Fruit fly (Drosophila melanogaster) whole organism, embryonic: ENCODE results near the gene Bcs1.

ENCODE experiments used
- B-H2 ChIP-seq: fragments of 200-800 bp; sonication (Bioruptor generic); optimal IDR thresholded peaks from 2 replicates; lab custom pipeline; 2018; ENCODE audit warnings: missing biosample characterization, mild to moderate bottlenecking, missing genetic modification characterization
- C15 ChIP-seq: fragments of 200-800 bp; sonication (Bioruptor generic); IDR thresholded peaks from 3 replicates; pipeline ENCODE4 v1.3.6; 2022; ENCODE audit warnings: missing biosample characterization, missing genetic modification characterization
- CG11085 ChIP-seq: fragments of 200-800 bp; sonication (Bioruptor generic); IDR thresholded peaks from 2 replicates; pipeline ENCODE4 v1.3.6; 2022; ENCODE audit warnings: missing biosample characterization, missing genetic modification characterization
- CG11093 ChIP-seq: fragments of 200-800 bp; sonication (Bioruptor generic); IDR thresholded peaks from 3 replicates; pipeline ENCODE4 v1.3.6; 2022; ENCODE audit warnings: missing biosample characterization, missing genetic modification characterization
- CG11696 ChIP-seq: fragments of 200-800 bp; sonication (Bioruptor generic); IDR thresholded peaks from 2 replicates; pipeline ENCODE4 v1.3.6; 2022; ENCODE audit warnings: missing biosample characterization, missing genetic modification characterization
- CG1233 ChIP-seq: fragments of 200-800 bp; sonication (Bioruptor generic); optimal IDR thresholded peaks from 4 replicates; lab custom pipeline; 2018; ENCODE audit warnings: missing biosample characterization, mild to moderate bottlenecking, missing genetic modification characterization
- CG12942 ChIP-seq: fragments of 200-800 bp; sonication (Bioruptor generic); optimal IDR thresholded peaks from 3 replicates; lab custom pipeline; 2016; ENCODE audit warnings: missing biosample characterization, missing genetic modification characterization
- CG13424 ChIP-seq: fragments of 200-800 bp; sonication (Bioruptor generic); optimal IDR thresholded peaks from 2 replicates; lab custom pipeline; 2019; ENCODE audit warnings: missing biosample characterization, mild to moderate bottlenecking, missing genetic modification characterization, moderate library complexity
- CG15011 ChIP-seq: fragments of 200-800 bp; sonication (Bioruptor generic); optimal IDR thresholded peaks from 3 replicates; lab custom pipeline; 2018; ENCODE audit warnings: missing biosample characterization, mild to moderate bottlenecking, missing genetic modification characterization
- CG15696 ChIP-seq: fragments of 200-800 bp; sonication (Bioruptor generic); optimal IDR thresholded peaks from 2 replicates; lab custom pipeline; 2019; ENCODE audit warnings: missing biosample characterization, mild to moderate bottlenecking, missing genetic modification characterization, moderate library complexity
- CG1602 ChIP-seq: fragments of 200-800 bp; sonication (Bioruptor generic); optimal IDR thresholded peaks from 3 replicates; lab custom pipeline; 2016; ENCODE audit warnings: missing biosample characterization, missing genetic modification characterization
- CG16779 ChIP-seq: fragments of 200-800 bp; sonication (Bioruptor generic); IDR thresholded peaks from 2 replicates; pipeline ENCODE4 v1.3.6; 2022; ENCODE audit warnings: missing biosample characterization, missing genetic modification characterization
- CG17328 ChIP-seq: fragments of 200-800 bp; sonication (Bioruptor generic); IDR thresholded peaks from 2 replicates; pipeline ENCODE4 v1.3.6; 2022; ENCODE audit warnings: missing biosample characterization, missing genetic modification characterization
- CG18262 ChIP-seq: fragments of 200-800 bp; optimal IDR thresholded peaks from 3 replicates; lab custom pipeline; 2019; ENCODE audit warnings: missing biosample characterization, mild to moderate bottlenecking, missing genetic modification characterization, moderate library complexity
- CG18764 ChIP-seq: fragments of 200-800 bp; sonication (Bioruptor generic); optimal IDR thresholded peaks from 3 replicates; lab custom pipeline; 2016; ENCODE audit warnings: missing biosample characterization, missing genetic modification characterization
- CG2120 ChIP-seq: fragments of 200-800 bp; sonication (Bioruptor generic); optimal IDR thresholded peaks from 3 replicates; lab custom pipeline; 2016; ENCODE audit warnings: missing biosample characterization, missing genetic modification characterization
- CG31388 ChIP-seq: fragments of 200-800 bp; sonication (Bioruptor generic); optimal IDR thresholded peaks from 2 replicates; lab custom pipeline; 2016; ENCODE audit warnings: missing biosample characterization, missing genetic modification characterization
- CG31441 ChIP-seq: fragments of 200-800 bp; sonication (Bioruptor generic); IDR thresholded peaks from 2 replicates; pipeline ENCODE4 v1.3.6; 2022; ENCODE audit warnings: missing biosample characterization, missing genetic modification characterization
- CG32532 ChIP-seq: fragments of 200-800 bp; sonication (Bioruptor generic); IDR thresholded peaks from 2 replicates; pipeline ENCODE4 v1.3.6; 2022; ENCODE audit warnings: missing biosample characterization, missing genetic modification characterization
- CG3726 ChIP-seq: fragments of 200-800 bp; sonication (Bioruptor generic); IDR thresholded peaks from 3 replicates; pipeline ENCODE4, ENCODE4 v1.3.6; 2022; ENCODE audit warnings: missing biosample characterization, missing genetic modification characterization
- CG3995 ChIP-seq: fragments of 200-800 bp; sonication (Bioruptor generic); optimal IDR thresholded peaks from 3 replicates; lab custom pipeline; 2016; ENCODE audit warnings: missing biosample characterization, missing genetic modification characterization
- CG7928 ChIP-seq: fragments of 200-800 bp; sonication (Bioruptor generic); optimal IDR thresholded peaks from 2 replicates; lab custom pipeline; 2017; ENCODE audit warnings: missing biosample characterization, mild to moderate bottlenecking, missing genetic modification characterization
- CG8281 ChIP-seq: fragments of 200-800 bp; sonication (Bioruptor generic); optimal IDR thresholded peaks from 2 replicates; lab custom pipeline; 2018; ENCODE audit warnings: missing biosample characterization, mild to moderate bottlenecking, missing genetic modification characterization, moderate library complexity
- CG8388 ChIP-seq: fragments of 200-800 bp; sonication (Bioruptor generic); optimal IDR thresholded peaks from 2 replicates; lab custom pipeline; 2019; ENCODE audit warnings: missing biosample characterization, mild to moderate bottlenecking, missing genetic modification characterization, moderate library complexity
- CG8765 ChIP-seq: fragments of 200-800 bp; sonication (Bioruptor generic); IDR thresholded peaks from 2 replicates; pipeline ENCODE4 v1.3.6; 2022; ENCODE audit warnings: missing biosample characterization, missing genetic modification characterization
- CG8944 ChIP-seq: fragments of 200-800 bp; sonication (Bioruptor generic); optimal IDR thresholded peaks from 3 replicates; lab custom pipeline; 2016; ENCODE audit warnings: missing biosample characterization, missing genetic modification characterization
- Chrac-16 ChIP-seq: fragments of 200-800 bp; sonication (Bioruptor generic); optimal IDR thresholded peaks from 3 replicates; lab custom pipeline; 2016; ENCODE audit warnings: missing biosample characterization, missing genetic modification characterization
- D19A ChIP-seq: fragments of 200-800 bp; optimal IDR thresholded peaks from 3 replicates; lab custom pipeline; 2019; ENCODE audit warnings: missing biosample characterization, mild to moderate bottlenecking, missing genetic modification characterization, moderate library complexity
- Fer2 ChIP-seq: fragments of 200-800 bp; sonication (Bioruptor generic); optimal IDR thresholded peaks from 2 replicates; lab custom pipeline; 2018; ENCODE audit warnings: missing biosample characterization, mild to moderate bottlenecking, missing genetic modification characterization, moderate library complexity
- Hand ChIP-seq: fragments of 200-800 bp; sonication (Bioruptor generic); optimal IDR thresholded peaks from 2 replicates; lab custom pipeline; 2017; ENCODE audit warnings: mild to moderate bottlenecking, missing biosample characterization, missing genetic modification reagents, missing genetic modification characterization
- NK7.1 ChIP-seq: fragments of 200-800 bp; sonication (Bioruptor generic); optimal IDR thresholded peaks from 3 replicates; lab custom pipeline; 2016; ENCODE audit warnings: missing biosample characterization, missing genetic modification characterization
- Sry-β ChIP-seq: fragments of 200-800 bp; sonication (Bioruptor generic); optimal IDR thresholded peaks from 2 replicates; lab custom pipeline; 2018; ENCODE audit warnings: missing biosample characterization, mild to moderate bottlenecking, missing genetic modification characterization, moderate library complexity
- bowl ChIP-seq: fragments of 200-800 bp; sonication (Bioruptor generic); IDR thresholded peaks from 2 replicates; pipeline ENCODE4 v1.3.6; 2022; ENCODE audit warnings: missing biosample characterization, missing genetic modification characterization
- br ChIP-seq: fragments of >200 bp; optimal IDR thresholded peaks from 2 replicates; lab custom pipeline; 2017
- cad ChIP-seq: fragments of >200 bp; optimal IDR thresholded peaks from 2 replicates; lab custom pipeline; 2017; ENCODE audit warnings: missing biosample characterization, missing genetic modification characterization
- ci ChIP-seq: fragments of 200-800 bp; sonication (Bioruptor generic); IDR thresholded peaks from 3 replicates; pipeline ENCODE4 v1.3.6; 2022; ENCODE audit warnings: missing biosample characterization, missing genetic modification characterization
- dan ChIP-seq: fragments of 200-800 bp; sonication (Bioruptor generic); IDR thresholded peaks from 2 replicates; pipeline ENCODE4 v1.3.6; 2022; ENCODE audit warnings: missing biosample characterization, missing genetic modification characterization
- eyg ChIP-seq: fragments of 200-800 bp; sonication (Bioruptor generic); optimal IDR thresholded peaks from 3 replicates; lab custom pipeline; 2016; ENCODE audit warnings: missing biosample characterization, missing genetic modification characterization
- ind ChIP-seq: fragments of 200-800 bp; sonication (Bioruptor generic); optimal IDR thresholded peaks from 3 replicates; lab custom pipeline; 2016; ENCODE audit warnings: missing biosample characterization, missing genetic modification characterization
- kay ChIP-seq: fragments of 200-800 bp; sonication (Bioruptor generic); optimal IDR thresholded peaks from 2 replicates; lab custom pipeline; 2016; ENCODE audit warnings: missing biosample characterization, missing genetic modification characterization
- mld ChIP-seq: fragments of 200-800 bp; sonication (Bioruptor generic); IDR thresholded peaks from 3 replicates; pipeline ENCODE4 v1.3.6; 2022; ENCODE audit warnings: missing biosample characterization, missing genetic modification characterization; ENCODE audit not compliant: partially characterized antibody
- nom ChIP-seq: fragments of 200-800 bp; sonication (Bioruptor generic); optimal IDR thresholded peaks from 2 replicates; lab custom pipeline; 2017; ENCODE audit warnings: missing biosample characterization, missing genetic modification characterization, mild to moderate bottlenecking, moderate library complexity, missing genetic modification reagents
- oc ChIP-seq: fragments of 200-800 bp; sonication (Bioruptor generic); optimal IDR thresholded peaks from 2 replicates; lab custom pipeline; 2018; ENCODE audit warnings: missing biosample characterization, mild to moderate bottlenecking, missing genetic modification characterization, moderate library complexity
- pita ChIP-seq: fragments of 200-800 bp; sonication (Bioruptor generic); optimal IDR thresholded peaks from 2 replicates; lab custom pipeline; 2017; ENCODE audit warnings: missing biosample characterization, mild to moderate bottlenecking, missing genetic modification characterization
- pzg ChIP-seq: fragments of 200-800 bp; sonication (Bioruptor generic); optimal IDR thresholded peaks from 3 replicates; lab custom pipeline; 2018; ENCODE audit warnings: missing biosample characterization, mild to moderate bottlenecking, missing genetic modification characterization, moderate library complexity
- ranshi ChIP-seq: fragments of 200-800 bp; sonication (Bioruptor generic); IDR thresholded peaks from 2 replicates; pipeline ENCODE4 v1.3.6; 2022; ENCODE audit warnings: missing biosample characterization, missing genetic modification characterization
- ro ChIP-seq: fragments of 200-800 bp; sonication (Bioruptor generic); IDR thresholded peaks from 2 replicates; pipeline ENCODE4 v1.3.6; 2022; ENCODE audit warnings: missing biosample characterization, missing genetic modification characterization
- salm ChIP-seq: fragments of 200-800 bp; sonication (Bioruptor generic); optimal IDR thresholded peaks from 2 replicates; lab custom pipeline; 2018; ENCODE audit warnings: missing biosample characterization, mild to moderate bottlenecking, missing genetic modification characterization
- scrt ChIP-seq: fragments of 200-800 bp; sonication (Bioruptor generic); optimal IDR thresholded peaks from 2 replicates; lab custom pipeline; 2018; ENCODE audit warnings: missing biosample characterization, mild to moderate bottlenecking, missing genetic modification characterization, moderate library complexity
- tgo ChIP-seq: fragments of 200-800 bp; sonication (Bioruptor generic); IDR thresholded peaks from 3 replicates; pipeline ENCODE4 v1.3.6; 2022; ENCODE audit warnings: missing biosample characterization, missing genetic modification characterization
- twi ChIP-seq: fragments of 200-800 bp; optimal IDR thresholded peaks from 2 replicates; lab custom pipeline; 2019; ENCODE audit warnings: missing biosample characterization, mild to moderate bottlenecking, missing genetic modification characterization, moderate library complexity
- zfh2 ChIP-seq: fragments of 200-800 bp; sonication (Bioruptor generic); optimal IDR thresholded peaks from 2 replicates; lab custom pipeline; 2016; ENCODE audit warnings: missing biosample characterization, missing genetic modification characterization

Gene Bcs1

dm6 chr2L:10200847-10201246 is 21.6 kb upstream of the Bcs1 start, which contains the start of the genes Ripalpha and RpL7 (continued):
- TF ChIP-seq bowl = peak; percentile 90
- peak; percentile 98 for TF ChIP-seq zfh2 (GFP tag; lab: Kevin White, UChicago)
- peak; percentile 97 for TF ChIP-seq eyg (GFP tag; lab: Kevin White, UChicago)
- TF ChIP-seq CG31441 (GFP tag; lab: Robert Waterston, UW) = peak; percentile 96
- TF ChIP-seq br (lab: Kevin White, UChicago) = no peak
- TF ChIP-seq twi (tag; lab: Kevin White, UChicago) = peak; percentile 80
- peak; percentile 95 for TF ChIP-seq C15
- peak; percentile 81 for TF ChIP-seq CG31388 (GFP tag; lab: Kevin White, UChicago)
- TF ChIP-seq D19A (tag; lab: Kevin White, UChicago) = peak; percentile 51
- peak; percentile 72 for TF ChIP-seq CG11093 (GFP tag; lab: Robert Waterston, UW)
- TF ChIP-seq NK7.1 = peak; percentile 95
- TF ChIP-seq salm (tag; lab: Kevin White, UChicago) = peak; percentile 92
- no peak for TF ChIP-seq dan (GFP tag; lab: Robert Waterston, UW)
- TF ChIP-seq Chrac-16 (GFP tag; lab: Kevin White, UChicago) = peak; percentile 94
- peak; percentile 97 for TF ChIP-seq CG12942 (GFP tag; lab: Kevin White, UChicago)
- TF ChIP-seq CG8281 (tag; lab: Kevin White, UChicago) = peak; percentile 82
- TF ChIP-seq CG32532 (GFP tag; lab: Robert Waterston, UW) = peak; percentile 98
- TF ChIP-seq CG1602 (GFP tag; lab: Kevin White, UChicago) = peak; percentile 92
- TF ChIP-seq CG11696 (GFP tag; lab: Robert Waterston, UW) = peak; percentile 83
- TF ChIP-seq CG8388 (GFP tag; lab: Kevin White, UChicago) = peak; percentile 92
- TF ChIP-seq CG17328 (GFP tag; lab: Robert Waterston, UW) = peak; percentile 98
- peak; percentile 93 for TF ChIP-seq Hand
- peak; percentile 100 for TF ChIP-seq pzg (GFP tag; lab: Kevin White, UChicago)
- TF ChIP-seq cad (GFP tag; lab: Kevin White, UChicago) = no peak
- TF ChIP-seq mld (GFP tag; lab: Robert Waterston, UW) = peak; percentile 74; the same call in 2 of the 3 replicates
- peak; percentile 96 for TF ChIP-seq nom (GFP tag; lab: Kevin White, UChicago)
- peak; percentile 79 for TF ChIP-seq CG15696 (tag; lab: Kevin White, UChicago)
- TF ChIP-seq CG7928 (GFP tag; lab: Kevin White, UChicago) = peak; percentile 82
- TF ChIP-seq Fer2 (tag; lab: Kevin White, UChicago) = peak; percentile 95
- peak; percentile 87 for TF ChIP-seq CG13424
- TF ChIP-seq CG15011 = peak; percentile 96
- TF ChIP-seq ranshi (GFP tag; lab: Robert Waterston, UW) = peak; percentile 97
- TF ChIP-seq pita (GFP tag; lab: Kevin White, UChicago) = no peak
- peak; percentile 95 for TF ChIP-seq scrt (GFP tag; lab: Kevin White, UChicago)
- peak; percentile 97 for TF ChIP-seq CG16779 (GFP tag; lab: Robert Waterston, UW)
- TF ChIP-seq oc = peak; percentile 94
- peak; percentile 92 for TF ChIP-seq kay (GFP tag; lab: Kevin White, UChicago)
- peak; percentile 92 for TF ChIP-seq CG3726
- TF ChIP-seq tgo (GFP tag; lab: Robert Waterston, UW) = peak; percentile 92
- TF ChIP-seq CG18764 (GFP tag; lab: Kevin White, UChicago) = peak; percentile 98
- peak; percentile 94 for TF ChIP-seq ind (GFP tag; lab: Kevin White, UChicago)
- TF ChIP-seq B-H2 = peak; percentile 99
- TF ChIP-seq ci (GFP tag; lab: Robert Waterston, UW) = peak; percentile 100
- peak; percentile 96 for TF ChIP-seq CG2120
- peak; percentile 87 for TF ChIP-seq CG3995
- peak; percentile 88 for TF ChIP-seq ro (GFP tag; lab: Robert Waterston, UW)
- TF ChIP-seq CG8765 (GFP tag; lab: Robert Waterston, UW) = peak; percentile 88
- peak; percentile 98 for TF ChIP-seq CG11085
- peak; percentile 98 for TF ChIP-seq CG1233 (GFP tag; lab: Kevin White, UChicago)
- TF ChIP-seq CG8944 (GFP tag; lab: Kevin White, UChicago) = peak; percentile 98
- TF ChIP-seq CG18262 = peak; percentile 84
- peak; percentile 76 for TF ChIP-seq Sry-β (GFP tag; lab: Kevin White, UChicago)
